Worm (Caenorhabditis elegans): ENCODE data around the gene F16G10.11.

- no peak for TF ChIP-seq dmd-4 (tag; optimal IDR thresholded peaks at IDR 0.05)
- TF ChIP-seq R02D3.7 (tag; optimal IDR thresholded peaks at IDR 0.05), result no peak
- no peak for TF ChIP-seq peb-1 (tag; optimal IDR thresholded peaks at IDR 0.05)
- no peak for TF ChIP-seq egl-27 (tag; optimal IDR thresholded peaks at IDR 0.05)
- peak; percentile 32 for TF ChIP-seq fos-1 (tag; optimal IDR thresholded peaks at IDR 0.05)
- TF ChIP-seq ceh-82 (tag; optimal IDR thresholded peaks at IDR 0.05), result no peak
- TF ChIP-seq gmeb-1 (tag; optimal IDR thresholded peaks at IDR 0.05), result peak; percentile 5
- no peak for TF ChIP-seq ama-1 (optimal IDR thresholded peaks at IDR 0.05)
- no peak for TF ChIP-seq elt-1 (tag; optimal IDR thresholded peaks at IDR 0.05)
- TF ChIP-seq elt-3 (tag; optimal IDR thresholded peaks at IDR 0.05), result no peak
- no peak for TF ChIP-seq mdl-1 (tag; optimal IDR thresholded peaks at IDR 0.05)
- no peak for TF ChIP-seq unc-62 (GFP tag; optimal IDR thresholded peaks at IDR 0.05)
- TF ChIP-seq crh-2 (tag; optimal IDR thresholded peaks at IDR 0.05), result no peak
Observed at ce11 chrII:2417889-2418288, 24.2 kb upstream of the F16G10.11 start, which contains the start of the genes F42G2.5 and F42G2.7.
